Fruit fly (Drosophila melanogaster) whole organism, adult: ENCODE measurements around the gene Bre1.

Experiments used
- CG7101 ChIP-seq: fragments of 200-800 bp; sonication (Bioruptor generic); optimal IDR thresholded peaks from 2 replicates; lab custom pipeline; 2018; ENCODE audit warnings: missing biosample characterization, mild to moderate bottlenecking, missing genetic modification characterization, moderate library complexity
- Clk ChIP-seq: fragments of 200-800 bp; sonication (Bioruptor generic); optimal IDR thresholded peaks from 2 replicates; lab custom pipeline; 2017; ENCODE audit warnings: missing biosample characterization, missing genetic modification characterization
- Hr96 ChIP-seq: fragments of 200-800 bp; sonication (Bioruptor generic); optimal IDR thresholded peaks from 2 replicates; lab custom pipeline; 2016; ENCODE audit warnings: missing biosample characterization, missing genetic modification characterization
- cnc ChIP-seq, 2 experiments: fragments of >200 bp; optimal IDR thresholded peaks; 2 replicates each; lab custom pipeline; 2017
- pad ChIP-seq: fragments of 200-800 bp; sonication (Bioruptor generic); optimal IDR thresholded peaks from 3 replicates; lab custom pipeline; 2017; ENCODE audit warnings: missing biosample characterization, missing genetic modification characterization, mild to moderate bottlenecking, moderate library complexity, missing genetic modification reagents

- TF ChIP-seq Hr96 (GFP tag; lab: Kevin White, UChicago): no peak
- no peak for TF ChIP-seq CG7101 (tag; lab: Kevin White, UChicago)
- TF ChIP-seq pad (GFP tag; lab: Kevin White, UChicago): no peak
- TF ChIP-seq cnc (optimal IDR thresholded peaks at IDR 0.05; lab: Kevin White, UChicago): no peak
- TF ChIP-seq Clk: no peak
These were observed 31.5 kb upstream of the Bre1 start for dm6 chr3L:5825483-5825882.
